Worm (Caenorhabditis elegans) whole organism, L4 larva: ENCODE measurements around the gene set-6.

Experiments
- fkh-10 ChIP-seq: fragments of 150-350 bp; optimal IDR thresholded peaks from 2 replicates; lab custom pipeline; 2014; ENCODE audit warnings: missing biosample characterization, missing genetic modification reagents, missing genetic modification characterization
- nhr-11 ChIP-seq: fragments of 150-350 bp; optimal IDR thresholded peaks from 2 replicates; lab custom pipeline; 2014; ENCODE audit warnings: missing biosample characterization, missing genetic modification characterization
- nhr-237 ChIP-seq: sonication (generic microtip); optimal IDR thresholded peaks from 2 replicates; lab custom pipeline; 2017; ENCODE audit warnings: missing biosample characterization, missing genetic modification characterization
- nhr-77 ChIP-seq: fragments of 150-350 bp; optimal IDR thresholded peaks from 2 replicates; lab custom pipeline; 2014; ENCODE audit warnings: missing biosample characterization, missing genetic modification characterization

ce11 chrX:12021446-12021845 is 47.0 kb upstream of the set-6 start:
- TF ChIP-seq nhr-77 (no peak), nhr-11 (no peak), nhr-237 (tag; lab: Kevin White, UChicago) (no peak), fkh-10 (GFP tag; lab: Kevin White, UChicago) (peak; percentile 36)
